Fruit fly (Drosophila melanogaster) whole organism: ENCODE measurements around the gene Mhc.

Source experiments
- CG8478 ChIP-seq: fragments of >200 bp; optimal IDR thresholded peaks from 2 replicates; lab custom pipeline; 2018; ENCODE audit warnings: inconsistent platforms
- pan ChIP-seq: fragments of >200 bp; optimal IDR thresholded peaks from 2 replicates; lab custom pipeline; 2017
- psq ChIP-seq: fragments of >200 bp; optimal IDR thresholded peaks from 2 replicates; lab custom pipeline; 2017
- usp ChIP-seq: fragments of >200 bp; optimal IDR thresholded peaks from 2 replicates; lab custom pipeline; 2017; ENCODE audit warnings: missing biosample characterization, missing genetic modification characterization, mixed read lengths

DNA sequence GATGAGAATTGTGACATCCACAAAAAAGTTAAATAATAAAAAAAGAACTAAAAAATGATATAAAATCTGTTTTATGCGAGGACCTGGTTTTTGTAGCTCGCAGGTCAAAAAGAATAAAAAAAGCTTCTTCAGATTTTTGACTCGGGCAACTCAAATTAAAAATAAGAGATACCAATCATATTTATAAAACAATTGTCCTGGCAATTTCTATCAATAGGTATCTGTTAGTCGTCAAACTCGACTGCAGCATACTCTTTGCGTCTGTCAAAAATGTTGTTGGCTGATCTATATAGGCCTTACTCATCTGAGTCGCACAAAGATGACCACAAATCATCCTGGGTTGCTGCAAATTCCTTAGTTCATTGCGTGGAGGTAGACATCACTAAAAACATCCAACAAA lies 43.8 kb upstream of the Mhc start:
- TF ChIP-seq psq (lab: Kevin White, UChicago) (no peak), usp (no peak), pan (no peak), CG8478 (lab: Kevin White, UChicago) (no peak)
